Worm (Caenorhabditis elegans) whole organism, L1 larva: Measurements from ENCODE around the gene del-7.

Source experiments
- efl-3 ChIP-seq: fragments of 200-800 bp; sonication (Bioruptor generic); optimal IDR thresholded peaks from 2 replicates; lab custom pipeline; 2018; ENCODE audit warnings: mild to moderate bottlenecking, missing genetic modification characterization, missing compliant biosample characterization
- egl-27 ChIP-seq, 2 experiments: fragments of 150-350 bp in 1 of 2; sonication (generic microtip); optimal IDR thresholded peaks; 3 replicates each; lab custom pipeline; 2017 to 2018; ENCODE audit warnings: missing biosample characterization in 2 of 2, missing genetic modification characterization in 2 of 2, missing genetic modification reagents in 2 of 2
- elt-3 ChIP-seq, 6 experiments: fragments of 150-350 bp in 1 of 6; sonication (generic microtip); optimal IDR thresholded peaks; 2 replicates each; lab custom pipeline; 2017 to 2018; ENCODE audit warnings: missing biosample characterization in 6 of 6, missing genetic modification characterization in 6 of 6, inconsistent platforms in 1 of 6

- TF ChIP-seq egl-27 (tag; optimal IDR thresholded peaks at IDR 0.05; lab: Kevin White, UChicago) (no peak), efl-3 (GFP tag; lab: Kevin White, UChicago) (no peak), elt-3 (tag; optimal IDR thresholded peaks at IDR 0.05; lab: Kevin White, UChicago) (no peak)
These were observed 34.5 kb downstream of the del-7 start, which contains the start of gene ntp-1 for ce11 chrIV:7794709-7795108.
